Worm (Caenorhabditis elegans): ENCODE measurements around the gene C01G10.4.
A peak's percentile ranks its signal among the peaks of the same experiment; 100 is the strongest.

The C01G10.4 gene

ce11 chrV:15071015-15071810, 18.3 kb upstream of the C01G10.4 start, which contains the start of gene unc-76 (continued):
- TF ChIP-seq dmd-9 (GFP tag; IDR thresholded peaks at IDR 0.05) (no peak), ceh-20 (GFP tag; IDR thresholded peaks at IDR 0.05) (peak; percentile 55), spr-1 (tag; optimal IDR thresholded peaks at IDR 0.05) (no peak), Y48G9A.11 (GFP tag; IDR thresholded peaks at IDR 0.05) (no peak), jun-1 (tag; optimal IDR thresholded peaks at IDR 0.05) (no peak), aha-1 (tag) (peak; percentile 95), hmg-1.1 (GFP tag; IDR thresholded peaks at IDR 0.05) (peak; percentile 74), ztf-11 (tag; optimal IDR thresholded peaks at IDR 0.05) (no peak), spr-3 (GFP tag; optimal IDR thresholded peaks at IDR 0.05) (no peak), rbr-2 (tag; optimal IDR thresholded peaks at IDR 0.05) (peak; percentile 92), vab-7 (GFP tag; IDR thresholded peaks at IDR 0.05) (no peak), zag-1 (tag; optimal IDR thresholded peaks at IDR 0.05) (peak; percentile 56), D1046.2 (GFP tag; IDR thresholded peaks at IDR 0.05) (no peak), zip-2 (tag; optimal IDR thresholded peaks at IDR 0.05) (no peak), nhr-237 (tag; optimal IDR thresholded peaks at IDR 0.05) (no peak), mdt-29 (GFP tag; IDR thresholded peaks at IDR 0.05) (no peak), mxl-2 (GFP tag; conservative IDR thresholded peaks at IDR 0.05) (no peak), dmd-6 (GFP tag; IDR thresholded peaks at IDR 0.05) (peak; percentile 38; the same call in 1 of the 2 replicates), mdl-1 (tag; optimal IDR thresholded peaks at IDR 0.05) (peak; percentile 2 to 31), daf-19 (GFP tag; conservative IDR thresholded peaks at IDR 0.05) (no peak), zfp-3 (GFP tag; conservative IDR thresholded peaks at IDR 0.05) (no peak), daf-12 (tag; optimal IDR thresholded peaks at IDR 0.05) (no peak), dve-1 (tag; optimal IDR thresholded peaks at IDR 0.05; ENCODE audit: insufficient read depth) (peak; percentile 72), sdz-12 (GFP tag; optimal IDR thresholded peaks at IDR 0.05) (no peak), unc-62 (GFP tag; optimal IDR thresholded peaks at IDR 0.05 in 1 of 2) (peak in 1 of 2 experiments; percentile 98), unc-62 (tag; optimal IDR thresholded peaks at IDR 0.05) (no peak), lim-7 (GFP tag; IDR thresholded peaks at IDR 0.05) (no peak), lin-15B (tag; optimal IDR thresholded peaks at IDR 0.05) (no peak), Y5F2A.4 (GFP tag; optimal IDR thresholded peaks at IDR 0.05) (no peak), ces-1 (GFP tag; optimal IDR thresholded peaks at IDR 0.05) (peak; percentile 56), fos-1 (tag; optimal IDR thresholded peaks at IDR 0.05) (no peak), ztf-7 (tag; optimal IDR thresholded peaks at IDR 0.05) (no peak), pqm-1 (tag; optimal IDR thresholded peaks at IDR 0.05) (no peak), madf-9 (GFP tag; conservative IDR thresholded peaks at IDR 0.05) (no peak), hlh-30 (tag; optimal IDR thresholded peaks at IDR 0.05; ENCODE audit: insufficient read depth) (peak; percentile 48), ZK546.5 (tag; optimal IDR thresholded peaks at IDR 0.05) (no peak), F10B5.3 (tag; optimal IDR thresholded peaks at IDR 0.05) (no peak), arid-1 (GFP tag; conservative IDR thresholded peaks at IDR 0.05) (0 out of 2 replicates have a peak, but pooled peaks have one; percentile 32), F37D6.2 (tag; optimal IDR thresholded peaks at IDR 0.05) (peak; percentile 78), ceh-82 (tag; optimal IDR thresholded peaks at IDR 0.05) (no peak), F44E2.7 (GFP tag; IDR thresholded peaks at IDR 0.05) (no peak), nhr-28 (tag; optimal IDR thresholded peaks at IDR 0.05) (peak; percentile 55), T26A8.4 (GFP tag; IDR thresholded peaks at IDR 0.05) (peak; percentile 41; the same call in 1 of the 2 replicates), nhr-76 (tag; optimal IDR thresholded peaks at IDR 0.05) (no peak), F49E8.2 (tag; optimal IDR thresholded peaks at IDR 0.05; ENCODE audit: borderline replicate concordance) (no peak), madf-5 (GFP tag; IDR thresholded peaks at IDR 0.05) (no peak), nhr-48 (tag; optimal IDR thresholded peaks at IDR 0.05) (no peak), mep-1 (tag; optimal IDR thresholded peaks at IDR 0.05) (peak; percentile 90), snpc-4 (tag; optimal IDR thresholded peaks at IDR 0.05) (no peak), nhr-102 (tag; optimal IDR thresholded peaks at IDR 0.05) (no peak), gei-8 (GFP tag; optimal IDR thresholded peaks at IDR 0.05) (no peak)
